Fruit fly (Drosophila melanogaster): ENCODE measurements around the gene CG11619.

The CG11619 gene

DNA sequence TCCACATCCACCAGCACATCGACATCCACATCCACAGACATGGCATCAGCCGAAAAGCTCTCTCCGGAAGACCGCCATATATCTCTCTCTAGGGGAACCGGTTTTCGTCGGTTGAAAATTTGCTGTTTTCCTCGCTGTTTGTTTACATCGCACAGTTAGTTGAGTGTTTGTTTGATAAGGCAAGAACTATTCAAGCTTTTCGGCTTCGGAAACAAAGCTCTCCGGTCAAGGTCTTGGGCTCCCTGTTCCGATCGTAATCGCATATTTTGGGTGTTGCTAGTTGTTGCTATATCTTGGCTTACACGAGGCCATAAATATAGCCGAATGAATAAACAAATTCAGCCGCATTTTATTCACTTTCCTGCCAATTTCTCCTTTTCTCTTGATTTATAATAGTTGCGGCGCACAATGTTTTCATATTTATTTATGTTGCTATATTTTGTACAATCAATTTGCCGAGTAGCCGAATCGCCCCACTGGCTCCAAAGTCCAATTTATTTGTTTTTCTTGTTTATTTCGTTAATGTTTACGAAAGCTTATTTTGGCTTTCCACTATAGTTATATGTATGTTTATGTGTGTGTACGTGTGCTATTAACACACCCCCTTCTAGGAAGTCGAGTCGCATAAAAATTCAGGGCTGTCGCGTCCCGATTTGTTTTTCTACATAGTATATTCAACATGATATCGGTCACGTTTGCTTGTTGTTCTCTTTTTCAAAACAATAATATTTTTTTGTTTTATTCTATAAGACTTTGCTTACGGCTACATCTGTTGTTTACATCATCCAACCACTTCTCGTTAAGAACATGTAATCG is 8.9 kb upstream of the CG11619 start (continued):
- TF ChIP-seq fd3F (GFP tag; optimal IDR thresholded peaks at IDR 0.05) = no peak
- peak in 1 of 2 experiments; percentile 27 for TF ChIP-seq Hr51 (GFP tag; optimal IDR thresholded peaks at IDR 0.05)
- TF ChIP-seq Fer1 (GFP tag; optimal IDR thresholded peaks at IDR 0.05) = peak; percentile 65
- peak; percentile 28 for TF ChIP-seq pros (GFP tag; optimal IDR thresholded peaks at IDR 0.05)
- no peak for TF ChIP-seq Sox102F (GFP tag; optimal IDR thresholded peaks at IDR 0.05)
- peak; percentile 94 for TF ChIP-seq grn (GFP tag; optimal IDR thresholded peaks at IDR 0.05)
- peak; percentile 81 for TF ChIP-seq CG13894 (tag; optimal IDR thresholded peaks at IDR 0.05)
- TF ChIP-seq BtbVII (GFP tag; optimal IDR thresholded peaks at IDR 0.05) = peak; percentile 15
- 0 out of 4 replicates have a peak, but pooled peaks have one; percentile 7 for TF ChIP-seq Dll (GFP tag; IDR thresholded peaks at IDR 0.05; ENCODE audit: partially characterized antibody)
- peak; percentile 34 for TF ChIP-seq nom (GFP tag; optimal IDR thresholded peaks at IDR 0.05)
- TF ChIP-seq sens (GFP tag) = peak; percentile 43
- peak; percentile 53 for TF ChIP-seq CG2678 (tag; optimal IDR thresholded peaks at IDR 0.05)
- no peak for TF ChIP-seq HLH4C (GFP tag; IDR thresholded peaks at IDR 0.05; ENCODE audit: partially characterized antibody)
- peak; percentile 73 for TF ChIP-seq cwo (GFP tag; optimal IDR thresholded peaks at IDR 0.05)
- no peak for TF ChIP-seq hkb (optimal IDR thresholded peaks at IDR 0.05)
- peak; percentile 31; the same call in 1 of the 2 replicates for TF ChIP-seq hkb (GFP tag; IDR thresholded peaks at IDR 0.05)
- peak; percentile 14 for TF ChIP-seq CG12219 (GFP tag; optimal IDR thresholded peaks at IDR 0.05)
- TF ChIP-seq B-H2 (GFP tag; optimal IDR thresholded peaks at IDR 0.05) = peak; percentile 29
- peak; percentile 39 for TF ChIP-seq CG17568 (GFP tag; optimal IDR thresholded peaks at IDR 0.05)
- TF ChIP-seq CG12769 (tag; optimal IDR thresholded peaks at IDR 0.05) = peak; percentile 81
- peak; percentile 89 for TF ChIP-seq CG34376 (GFP tag; optimal IDR thresholded peaks at IDR 0.05)
- peak; percentile 65 for TF ChIP-seq CG9727 (GFP tag; optimal IDR thresholded peaks at IDR 0.05)
- TF ChIP-seq trem (tag; optimal IDR thresholded peaks at IDR 0.05) = no peak
- TF ChIP-seq CG34224 (GFP tag; IDR thresholded peaks at IDR 0.05; ENCODE audit: partially characterized antibody) = no peak; the same call in 2 of the 3 replicates
- TF ChIP-seq CG17385 (GFP tag; optimal IDR thresholded peaks at IDR 0.05) = peak; percentile 35
- peak; percentile 98 for TF ChIP-seq sd (tag; optimal IDR thresholded peaks at IDR 0.05)
- peak; percentile 27 for TF ChIP-seq CG10274 (GFP tag; optimal IDR thresholded peaks at IDR 0.05)
- no peak for TF ChIP-seq Dad (GFP tag; optimal IDR thresholded peaks at IDR 0.05)
- TF ChIP-seq Adf1 (GFP tag; IDR thresholded peaks at IDR 0.05) = no peak
- peak; percentile 53 for TF ChIP-seq PHDP (tag; optimal IDR thresholded peaks at IDR 0.05)
- TF ChIP-seq Med (GFP tag) = peak; percentile 67
- TF ChIP-seq odd (GFP tag; optimal IDR thresholded peaks at IDR 0.05) = peak; percentile 64
- peak; percentile 60 for TF ChIP-seq pfk (GFP tag; optimal IDR thresholded peaks at IDR 0.05)
- TF ChIP-seq run (tag; optimal IDR thresholded peaks at IDR 0.05) = no peak
- TF ChIP-seq dmrt99B (tag; optimal IDR thresholded peaks at IDR 0.05) = peak; percentile 53
- peak; percentile 83 for TF ChIP-seq CG13296 (GFP tag; optimal IDR thresholded peaks at IDR 0.05)
- TF ChIP-seq CG15269 (tag; optimal IDR thresholded peaks at IDR 0.05) = peak; percentile 19
- no peak for TF ChIP-seq slbo (GFP tag; IDR thresholded peaks at IDR 0.05)
- no peak for TF ChIP-seq Dref (GFP tag; IDR thresholded peaks at IDR 0.05)
- TF ChIP-seq CG5180 (GFP tag; optimal IDR thresholded peaks at IDR 0.05) = peak; percentile 62
- peak; percentile 6 for TF ChIP-seq CG15514 (GFP tag; optimal IDR thresholded peaks at IDR 0.05)
- peak; percentile 77 for TF ChIP-seq CG10543 (GFP tag; optimal IDR thresholded peaks at IDR 0.05)
- TF ChIP-seq E2f2 (GFP tag; IDR thresholded peaks at IDR 0.05) = 0 out of 2 replicates have a peak, but pooled peaks have one; percentile 14
- no peak for TF ChIP-seq CG31365 (tag; optimal IDR thresholded peaks at IDR 0.05)
- TF ChIP-seq lab (GFP tag; optimal IDR thresholded peaks at IDR 0.05) = peak; percentile 27
- peak; percentile 33; the same call in 1 of the 2 replicates for TF ChIP-seq CG9932 (GFP tag; IDR thresholded peaks at IDR 0.05)
- no peak for TF ChIP-seq CG17328 (GFP tag; IDR thresholded peaks at IDR 0.05)
